Fruit fly (Drosophila melanogaster) whole organism, prepupa: ENCODE results near the gene Unc-76.

Experiments
- CG10631 ChIP-seq: fragments of 200-800 bp; sonication (Bioruptor generic); optimal IDR thresholded peaks from 2 replicates; lab custom pipeline; 2016; ENCODE audit warnings: missing biosample characterization, missing genetic modification characterization
- CG10669 ChIP-seq: fragments of 200-800 bp; sonication (Bioruptor generic); optimal IDR thresholded peaks from 3 replicates; lab custom pipeline; 2018; ENCODE audit warnings: missing biosample characterization, mild to moderate bottlenecking, missing genetic modification characterization, moderate library complexity
- CG16779 ChIP-seq: fragments of 200-800 bp; sonication (Bioruptor generic); optimal IDR thresholded peaks from 3 replicates; lab custom pipeline; 2017; ENCODE audit warnings: missing biosample characterization, mild to moderate bottlenecking, missing genetic modification characterization
- CG6854 ChIP-seq: fragments of 200-800 bp; sonication (Bioruptor generic); optimal IDR thresholded peaks from 2 replicates; lab custom pipeline; 2017; ENCODE audit warnings: missing biosample characterization, mild to moderate bottlenecking, missing genetic modification characterization
- CG7368 ChIP-seq: fragments of 200-800 bp; sonication (Bioruptor generic); optimal IDR thresholded peaks from 3 replicates; lab custom pipeline; 2016; ENCODE audit warnings: missing biosample characterization, missing genetic modification characterization
- CG8632 ChIP-seq: fragments of 200-800 bp; sonication (Bioruptor generic); optimal IDR thresholded peaks from 3 replicates; lab custom pipeline; 2016; ENCODE audit warnings: missing biosample characterization, missing genetic modification characterization
- Eip93F ChIP-seq: fragments of 200-800 bp; sonication (Bioruptor generic); optimal IDR thresholded peaks from 2 replicates; lab custom pipeline; 2016; ENCODE audit warnings: missing biosample characterization, mild to moderate bottlenecking, missing genetic modification characterization
- Sox102F ChIP-seq: fragments of 200-800 bp; sonication (Bioruptor generic); optimal IDR thresholded peaks from 2 replicates; lab custom pipeline; 2016; ENCODE audit warnings: missing biosample characterization, mild to moderate bottlenecking, missing genetic modification characterization
- vri ChIP-seq: fragments of 200-800 bp; sonication (Bioruptor generic); optimal IDR thresholded peaks from 3 replicates; lab custom pipeline; 2016; ENCODE audit warnings: missing biosample characterization, mild to moderate bottlenecking, missing genetic modification characterization

dm6 chrX:2041981-2042847 is 38.2 kb upstream of the Unc-76 start, which contains the start of the genes Actn and usp:
- TF ChIP-seq CG6854 (peak; percentile 63), vri (GFP tag; lab: Kevin White, UChicago) (peak; percentile 19), CG10669 (GFP tag; lab: Kevin White, UChicago) (no peak), CG8632 (GFP tag; lab: Kevin White, UChicago) (no peak), CG7368 (GFP tag; lab: Kevin White, UChicago) (no peak), Sox102F (GFP tag; lab: Kevin White, UChicago) (peak; percentile 50), CG10631 (GFP tag; lab: Kevin White, UChicago) (peak; percentile 13), CG16779 (tag; lab: Kevin White, UChicago) (peak; percentile 44), Eip93F (GFP tag; lab: Kevin White, UChicago) (no peak)
